Worm (Caenorhabditis elegans): ENCODE measurements around the gene F09F9.2.

The F09F9.2 gene

DNA sequence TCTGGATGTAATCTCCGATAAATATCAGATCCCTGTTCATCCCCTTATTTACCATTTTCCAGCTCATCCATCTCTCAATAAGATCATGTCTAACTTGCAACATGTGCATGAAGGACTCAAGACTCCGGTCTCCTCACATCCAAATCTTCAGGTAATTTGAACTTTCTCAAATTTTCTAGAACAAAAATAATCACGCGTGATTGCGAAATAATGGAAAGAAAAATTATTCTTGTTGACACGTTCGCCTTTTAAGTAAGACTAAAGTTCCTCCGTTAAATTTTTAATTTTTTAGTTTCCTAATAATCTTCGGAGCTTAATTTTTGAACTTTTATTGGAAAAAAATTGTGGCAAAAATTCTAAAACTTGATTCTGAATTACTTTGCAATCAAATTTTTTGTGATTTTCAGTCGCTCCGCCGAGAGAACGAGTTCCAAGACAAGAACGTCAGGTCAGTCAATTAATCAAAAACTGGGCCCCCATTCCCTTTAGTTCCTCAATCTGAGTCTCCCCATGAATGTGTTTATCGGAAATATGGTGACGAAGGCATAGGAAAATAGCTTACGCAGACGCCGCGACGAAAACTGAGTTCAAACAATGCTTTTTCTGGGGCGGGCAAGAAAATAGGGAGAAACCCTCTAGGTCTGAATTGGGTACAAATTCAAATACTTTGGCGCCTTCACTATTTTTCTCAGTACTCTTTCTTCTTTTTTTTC is 26.4 kb upstream of the F09F9.2 start:
- TF ChIP-seq ztf-4 (tag; optimal IDR thresholded peaks at IDR 0.05) (peak; percentile 40), nhr-129 (tag; optimal IDR thresholded peaks at IDR 0.05) (peak; percentile 62), ceh-82 (tag; optimal IDR thresholded peaks at IDR 0.05) (no peak), alr-1 (tag; optimal IDR thresholded peaks at IDR 0.05) (no peak), nhr-237 (tag; optimal IDR thresholded peaks at IDR 0.05) (peak; percentile 24), ceh-16 (tag; optimal IDR thresholded peaks at IDR 0.05) (no peak), sma-9 (GFP tag; optimal IDR thresholded peaks at IDR 0.05) (peak; percentile 77), sma-9 (tag; optimal IDR thresholded peaks at IDR 0.05) (peak; percentile 22), F13H6.1 (tag; optimal IDR thresholded peaks at IDR 0.05) (peak; percentile 34), lsy-2 (tag; optimal IDR thresholded peaks at IDR 0.05) (peak in 1 of 2 experiments; percentile 42), unc-62 (GFP tag; optimal IDR thresholded peaks at IDR 0.05) (no peak), fos-1 (tag; optimal IDR thresholded peaks at IDR 0.05) (peak; percentile 28), gmeb-1 (tag; optimal IDR thresholded peaks at IDR 0.05) (peak; percentile 12), nhr-25 (tag; optimal IDR thresholded peaks at IDR 0.05) (peak; percentile 47), zag-1 (tag; optimal IDR thresholded peaks at IDR 0.05) (no peak), sem-4 (tag; optimal IDR thresholded peaks at IDR 0.05) (peak; percentile 72), egl-27 (tag; optimal IDR thresholded peaks at IDR 0.05) (peak; percentile 47), lin-11 (tag; optimal IDR thresholded peaks at IDR 0.05) (peak; percentile 12), mab-5 (tag; optimal IDR thresholded peaks at IDR 0.05) (peak; percentile 24), nhr-10 (tag; optimal IDR thresholded peaks at IDR 0.05) (no peak), mdl-1 (tag; optimal IDR thresholded peaks at IDR 0.05) (peak in 1 of 2 experiments; percentile 26), Y55F3AM.14 (GFP tag; optimal IDR thresholded peaks at IDR 0.05) (peak; percentile 3), C34F6.9 (tag; optimal IDR thresholded peaks at IDR 0.05) (peak; percentile 34)

DNA sequence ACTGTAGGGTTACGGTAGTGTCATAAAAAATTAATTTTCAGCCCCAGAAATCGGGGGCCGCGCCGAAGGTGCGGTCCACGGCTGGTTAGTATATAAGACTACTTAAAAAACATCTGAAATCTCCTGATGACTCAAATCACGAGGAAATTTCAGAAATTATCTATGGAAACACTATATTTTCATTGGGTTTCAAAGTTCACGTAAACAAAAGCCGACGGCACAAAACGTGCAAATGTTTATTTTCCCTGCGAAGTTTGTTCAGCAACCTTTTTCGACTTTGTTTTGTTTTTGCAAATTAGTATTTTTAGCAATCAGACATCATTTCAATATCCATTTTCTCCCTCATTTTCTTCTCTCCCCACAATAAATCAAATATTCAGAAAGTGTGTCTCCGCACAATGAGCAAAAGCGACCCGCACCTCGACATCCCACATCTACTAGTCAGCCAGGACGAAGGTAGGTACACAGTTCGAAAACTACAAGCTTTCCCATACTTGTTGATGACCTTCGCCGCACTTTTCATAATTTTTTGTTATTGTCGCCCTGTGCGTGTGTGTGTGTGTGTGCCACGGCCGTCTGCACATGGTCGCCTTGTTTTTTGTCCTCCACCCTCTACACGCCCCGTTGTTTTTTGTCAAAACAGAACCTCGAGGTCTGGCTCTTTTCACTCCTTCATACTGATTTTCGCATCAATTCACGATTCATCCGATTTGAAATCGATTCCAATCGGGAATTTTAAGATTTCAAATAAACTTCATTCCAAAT is 25.5 kb upstream of the F09F9.2 start:
- no peak for TF ChIP-seq nhr-12 (tag; optimal IDR thresholded peaks at IDR 0.05)
- TF ChIP-seq nhr-129 (tag; optimal IDR thresholded peaks at IDR 0.05) = peak; percentile 41

ce11 chrX:4134855-4135254 is 23.6 kb upstream of the F09F9.2 start, which contains the start of gene ZK470.2:
Gene ZK470.2, plus strand, starts transcription at chrX:4135155.
- TF ChIP-seq sem-4 (tag; optimal IDR thresholded peaks at IDR 0.05) (no peak), nhr-25 (tag; optimal IDR thresholded peaks at IDR 0.05) (no peak), mbf-1 (tag; optimal IDR thresholded peaks at IDR 0.05) (no peak), gmeb-1 (tag; optimal IDR thresholded peaks at IDR 0.05) (no peak), nhr-11 (tag; optimal IDR thresholded peaks at IDR 0.05) (no peak), nhr-12 (tag; optimal IDR thresholded peaks at IDR 0.05) (no peak), dmd-4 (tag; optimal IDR thresholded peaks at IDR 0.05) (no peak), lsy-2 (tag; optimal IDR thresholded peaks at IDR 0.05) (no peak), lin-13 (GFP tag; optimal IDR thresholded peaks at IDR 0.05) (no peak), sma-3 (GFP tag; optimal IDR thresholded peaks at IDR 0.05) (no peak), R02D3.7 (tag; optimal IDR thresholded peaks at IDR 0.05) (no peak), alr-1 (tag; optimal IDR thresholded peaks at IDR 0.05) (no peak), ZK546.5 (tag; optimal IDR thresholded peaks at IDR 0.05) (no peak), ztf-1 (GFP tag; conservative IDR thresholded peaks at IDR 0.05) (no peak), C34F6.9 (tag; optimal IDR thresholded peaks at IDR 0.05) (no peak), ztf-4 (tag; optimal IDR thresholded peaks at IDR 0.05) (no peak)

- TF ChIP-seq fos-1 (tag; optimal IDR thresholded peaks at IDR 0.05) (peak; percentile 6), sma-9 (GFP tag; optimal IDR thresholded peaks at IDR 0.05) (no peak), sma-9 (tag; optimal IDR thresholded peaks at IDR 0.05) (no peak), crh-2 (tag; optimal IDR thresholded peaks at IDR 0.05) (peak; percentile 41), nhr-12 (tag; optimal IDR thresholded peaks at IDR 0.05) (no peak)
Observed at ce11 chrX:4133378-4133777, 22.1 kb upstream of the F09F9.2 start.

- peak; percentile 77 for TF ChIP-seq nhr-129 (tag; optimal IDR thresholded peaks at IDR 0.05)
- no peak for TF ChIP-seq mdl-1 (tag; optimal IDR thresholded peaks at IDR 0.05)
- TF ChIP-seq nhr-77 (tag; optimal IDR thresholded peaks at IDR 0.05) = no peak
- peak; percentile 93 for TF ChIP-seq nhr-21 (tag; optimal IDR thresholded peaks at IDR 0.05)
- no peak for TF ChIP-seq nhr-237 (tag; optimal IDR thresholded peaks at IDR 0.05)
- peak; percentile 53 for TF ChIP-seq egl-27 (tag; optimal IDR thresholded peaks at IDR 0.05)
- TF ChIP-seq nhr-12 (tag; optimal IDR thresholded peaks at IDR 0.05) = no peak
- TF ChIP-seq zag-1 (tag; optimal IDR thresholded peaks at IDR 0.05) = no peak
- TF ChIP-seq lin-39 (tag; optimal IDR thresholded peaks at IDR 0.05) = no peak
- TF ChIP-seq nhr-25 (tag; optimal IDR thresholded peaks at IDR 0.05) = peak; percentile 88
- TF ChIP-seq lin-13 (GFP tag; optimal IDR thresholded peaks at IDR 0.05) = no peak
- TF ChIP-seq alr-1 (tag; optimal IDR thresholded peaks at IDR 0.05) = no peak
- TF ChIP-seq unc-62 (GFP tag; optimal IDR thresholded peaks at IDR 0.05) = no peak
- no peak for TF ChIP-seq nhr-23 (tag; optimal IDR thresholded peaks at IDR 0.05)
- TF ChIP-seq ceh-82 (tag; optimal IDR thresholded peaks at IDR 0.05) = no peak
- no peak for TF ChIP-seq fos-1 (tag; optimal IDR thresholded peaks at IDR 0.05)
- no peak for TF ChIP-seq ama-1 (optimal IDR thresholded peaks at IDR 0.05)
- peak; percentile 95 for TF ChIP-seq blmp-1 (tag; optimal IDR thresholded peaks at IDR 0.05; ENCODE audit: insufficient read depth)
- TF ChIP-seq crh-2 (tag; optimal IDR thresholded peaks at IDR 0.05) = peak; percentile 59
- no peak for TF ChIP-seq unc-39 (tag; optimal IDR thresholded peaks at IDR 0.05)
- TF ChIP-seq mab-5 (tag; optimal IDR thresholded peaks at IDR 0.05) = no peak
- no peak for TF ChIP-seq ZK546.5 (tag; optimal IDR thresholded peaks at IDR 0.05)
- no peak for TF ChIP-seq ztf-1 (GFP tag; conservative IDR thresholded peaks at IDR 0.05)
- TF ChIP-seq skn-1 (tag; optimal IDR thresholded peaks at IDR 0.05) = no peak
Observed at ce11 chrX:4132243-4132642, 21.0 kb upstream of the F09F9.2 start.

Data from whole organism, L2 larva.